Worm (Caenorhabditis elegans): Measurements from ENCODE around the gene C13G5.2.

The C13G5.2 gene

DNA sequence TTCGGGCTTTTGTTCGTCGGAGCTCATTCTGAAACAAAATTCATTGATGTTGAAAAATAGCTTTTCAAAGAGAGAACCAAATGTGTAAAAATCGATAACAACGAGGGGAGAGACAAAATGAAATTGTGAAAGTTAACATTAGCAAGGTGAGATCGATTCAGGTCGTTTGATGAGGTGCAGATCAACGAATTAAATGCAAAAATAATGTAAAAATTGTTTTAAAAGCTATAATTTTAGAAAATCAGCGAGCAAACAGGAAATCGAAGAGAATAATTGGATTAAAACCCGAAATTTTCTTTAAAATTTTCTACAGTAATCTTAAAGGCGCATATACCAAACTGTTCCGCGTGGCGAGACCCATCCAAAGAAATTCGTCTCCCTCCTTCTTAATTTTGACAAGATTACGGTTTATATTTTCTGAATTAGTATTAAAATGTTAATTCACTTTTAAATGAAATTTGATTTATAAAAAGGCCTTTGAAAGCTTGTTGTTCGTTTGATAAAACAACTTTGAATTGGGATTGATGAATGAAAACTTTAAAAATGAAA lies at the start of gene C13G5.2:
C13G5.2 (minus strand) TSS at position 51 of the 549 bp plus-strand sequence.
- TF ChIP-seq T22C8.4 (GFP tag; IDR thresholded peaks at IDR 0.05) (peak; percentile 26; the same call in 1 of the 2 replicates), ztf-29 (GFP tag; IDR thresholded peaks at IDR 0.05) (no peak)

DNA sequence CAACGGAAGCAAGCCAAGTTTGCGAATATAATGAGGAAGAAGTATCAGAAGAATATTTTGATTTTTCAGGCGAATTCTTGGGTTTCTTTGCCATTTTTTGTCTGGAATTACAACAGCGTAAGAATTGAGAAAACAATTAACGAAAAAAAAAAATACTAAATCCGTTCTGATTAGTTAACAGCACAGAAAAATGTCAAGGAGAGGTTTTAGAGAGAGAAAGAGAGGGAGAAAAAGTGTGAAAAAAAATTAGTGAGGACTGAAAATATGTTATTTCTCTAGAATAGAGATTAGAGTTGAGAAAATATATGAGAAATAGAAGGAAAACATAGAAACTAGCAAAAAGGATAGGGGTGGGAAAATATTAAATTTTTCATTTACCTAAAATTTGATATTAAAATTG lies 49.1 kb upstream of the C13G5.2 start, which contains the start of gene dpy-19:
dpy-19 (minus strand) TSS at position 101 of the 400 bp plus-strand sequence.
- TF ChIP-seq med-1 (GFP tag; optimal IDR thresholded peaks at IDR 0.05; ENCODE audit: insufficient read depth) (no peak), flt-1 (GFP tag; IDR thresholded peaks at IDR 0.05) (no peak), ztf-23 (GFP tag; IDR thresholded peaks at IDR 0.05) (no peak), ref-1 (GFP tag; conservative IDR thresholded peaks at IDR 0.05) (no peak), cog-1 (tag; optimal IDR thresholded peaks at IDR 0.05) (no peak), tab-1 (GFP tag; IDR thresholded peaks at IDR 0.05) (no peak), ztf-29 (GFP tag; IDR thresholded peaks at IDR 0.05) (no peak), T22C8.4 (GFP tag; IDR thresholded peaks at IDR 0.05) (no peak), klf-2 (GFP tag; conservative IDR thresholded peaks at IDR 0.05) (no peak)

DNA sequence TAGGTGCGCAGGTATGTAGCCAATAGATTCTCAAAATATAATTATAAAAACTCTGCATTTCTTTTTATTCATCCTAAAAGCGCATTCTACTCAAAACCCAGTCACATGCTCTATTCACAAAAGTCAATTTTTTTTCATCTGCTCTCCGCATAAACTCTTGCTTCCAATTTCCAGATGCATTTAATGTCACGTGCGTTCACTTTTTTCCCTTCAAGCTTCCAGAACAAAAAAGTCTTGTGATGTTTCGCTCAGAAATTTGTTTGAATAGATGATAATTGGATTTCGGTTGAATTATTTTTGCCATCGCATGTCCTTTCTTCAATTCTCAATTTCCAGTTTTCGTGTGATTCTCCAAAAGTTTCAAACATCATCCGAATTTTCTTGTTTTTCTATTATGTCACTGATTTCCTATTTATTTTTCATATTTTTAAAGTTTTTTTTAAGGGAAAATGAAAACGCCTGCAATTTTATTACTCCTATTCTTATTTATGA lies 46.7 kb upstream of the C13G5.2 start, which contains the start of gene F22B7.1:
F22B7.1 (plus strand) TSS at position 442 of the 492 bp plus-strand sequence.
- TF ChIP-seq med-1 (GFP tag; optimal IDR thresholded peaks at IDR 0.05; ENCODE audit: insufficient read depth), result no peak

DNA sequence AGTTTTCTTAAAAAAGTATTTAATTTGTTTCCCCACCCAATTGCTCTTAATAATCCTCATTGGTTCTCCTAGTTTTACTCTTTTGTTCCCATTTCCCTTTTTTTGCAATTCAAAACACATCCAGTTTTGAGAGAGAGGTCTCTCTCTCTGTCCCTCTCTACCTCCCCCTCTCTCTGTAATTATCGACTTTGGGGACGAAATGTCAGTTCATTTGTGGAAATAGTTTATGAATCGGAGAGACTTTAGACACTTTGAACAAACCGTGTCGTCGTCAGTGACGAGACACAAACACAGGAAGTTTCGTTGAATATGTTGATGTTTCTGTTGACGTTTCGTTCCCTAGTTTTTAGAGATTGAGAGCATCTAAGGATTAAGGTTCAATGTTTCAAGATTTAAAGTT lies 44.9 kb upstream of the C13G5.2 start:
- TF ChIP-seq T22C8.4 (GFP tag; IDR thresholded peaks at IDR 0.05) (no peak), med-1 (GFP tag; optimal IDR thresholded peaks at IDR 0.05; ENCODE audit: insufficient read depth) (no peak), ref-1 (GFP tag; conservative IDR thresholded peaks at IDR 0.05) (no peak)

DNA sequence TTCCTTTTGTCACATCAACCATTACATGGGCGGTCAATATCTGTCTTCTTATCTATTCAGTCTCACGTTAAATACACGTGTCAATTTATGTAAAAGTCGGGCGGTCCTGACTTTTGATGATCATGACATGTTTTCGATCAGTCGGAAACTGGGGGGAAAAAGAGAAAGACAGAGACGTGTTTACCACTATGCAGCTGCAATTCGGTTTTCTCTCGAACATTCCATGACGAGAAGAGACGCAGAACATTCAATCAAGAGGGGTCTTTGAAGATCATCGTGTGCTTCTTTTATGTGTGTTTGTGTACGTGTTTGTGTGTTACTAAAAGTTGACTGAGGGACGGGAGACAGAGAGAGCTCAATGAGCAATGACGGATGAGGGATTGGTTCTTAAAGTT lies 40.1 kb upstream of the C13G5.2 start:
- TF ChIP-seq ztf-23 (GFP tag; IDR thresholded peaks at IDR 0.05) (no peak), klf-2 (GFP tag; conservative IDR thresholded peaks at IDR 0.05) (no peak)

DNA sequence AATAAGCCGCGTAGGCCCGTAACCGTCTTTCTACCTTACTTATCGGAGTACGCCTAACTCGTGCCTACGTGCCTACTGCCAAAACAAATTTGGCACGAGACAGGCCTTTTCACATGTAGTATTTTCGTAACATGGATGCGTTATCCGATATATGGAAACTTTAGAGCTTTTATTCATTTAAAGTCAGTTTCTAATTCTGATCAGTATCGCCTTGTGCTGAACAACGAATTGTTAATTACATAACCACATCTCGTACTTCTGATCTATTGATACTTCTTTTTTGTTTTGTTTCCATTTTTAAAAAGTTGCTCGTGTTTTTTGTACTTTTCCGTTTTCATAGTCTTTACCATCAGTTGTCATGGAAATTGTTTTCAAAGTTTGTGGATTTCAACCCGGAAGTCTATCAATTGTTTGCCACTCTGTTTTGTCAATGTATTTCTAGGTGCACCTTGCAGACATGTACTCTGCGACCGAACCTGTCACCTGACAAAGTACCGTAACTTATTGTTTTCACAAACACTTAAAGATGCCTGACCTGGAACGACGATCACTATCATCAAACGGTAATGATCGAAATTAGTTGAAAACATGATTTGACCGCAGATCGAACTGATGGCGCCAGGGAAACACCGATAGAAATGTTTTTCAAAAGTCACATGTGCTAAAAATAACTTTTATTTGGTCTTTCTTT lies 39.6 kb upstream of the C13G5.2 start:
- TF ChIP-seq med-1 (GFP tag; optimal IDR thresholded peaks at IDR 0.05; ENCODE audit: insufficient read depth) (no peak), ztf-23 (GFP tag; IDR thresholded peaks at IDR 0.05) (no peak), T22C8.4 (GFP tag; IDR thresholded peaks at IDR 0.05) (no peak), ref-1 (GFP tag; conservative IDR thresholded peaks at IDR 0.05) (no peak), flt-1 (GFP tag; IDR thresholded peaks at IDR 0.05) (no peak), tab-1 (GFP tag; IDR thresholded peaks at IDR 0.05) (no peak), ztf-29 (GFP tag; IDR thresholded peaks at IDR 0.05) (no peak), klf-2 (GFP tag; conservative IDR thresholded peaks at IDR 0.05) (no peak), cog-1 (tag; optimal IDR thresholded peaks at IDR 0.05) (no peak)

DNA sequence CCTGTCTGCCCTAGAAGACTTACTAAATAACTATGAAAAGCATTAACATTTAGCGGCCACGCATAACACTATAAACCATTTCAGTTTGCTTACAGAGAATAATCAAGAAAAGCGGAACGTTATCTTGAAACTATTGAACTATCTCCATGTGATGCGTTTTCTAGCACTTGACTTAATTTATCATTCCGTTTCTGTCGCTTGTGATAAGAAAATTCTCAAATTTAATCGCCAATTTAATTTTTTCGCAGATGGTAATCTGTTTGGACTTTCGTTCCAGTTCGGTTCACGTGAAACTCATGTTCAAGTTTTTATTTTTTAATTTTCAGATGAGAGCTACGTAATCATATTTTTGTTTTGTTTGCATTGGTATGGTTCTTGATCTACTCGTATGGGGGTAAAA lies 38.7 kb upstream of the C13G5.2 start:
- no peak for TF ChIP-seq flt-1 (GFP tag; IDR thresholded peaks at IDR 0.05)
- TF ChIP-seq cog-1 (tag; optimal IDR thresholded peaks at IDR 0.05), result no peak
- no peak for TF ChIP-seq tab-1 (GFP tag; IDR thresholded peaks at IDR 0.05)
- TF ChIP-seq ztf-23 (GFP tag; IDR thresholded peaks at IDR 0.05), result no peak
- TF ChIP-seq klf-2 (GFP tag; conservative IDR thresholded peaks at IDR 0.05), result no peak
- TF ChIP-seq T22C8.4 (GFP tag; IDR thresholded peaks at IDR 0.05), result no peak
- no peak for TF ChIP-seq ref-1 (GFP tag; conservative IDR thresholded peaks at IDR 0.05)
- no peak for TF ChIP-seq med-1 (GFP tag; optimal IDR thresholded peaks at IDR 0.05; ENCODE audit: insufficient read depth)
- no peak for TF ChIP-seq ztf-29 (GFP tag; IDR thresholded peaks at IDR 0.05)

DNA sequence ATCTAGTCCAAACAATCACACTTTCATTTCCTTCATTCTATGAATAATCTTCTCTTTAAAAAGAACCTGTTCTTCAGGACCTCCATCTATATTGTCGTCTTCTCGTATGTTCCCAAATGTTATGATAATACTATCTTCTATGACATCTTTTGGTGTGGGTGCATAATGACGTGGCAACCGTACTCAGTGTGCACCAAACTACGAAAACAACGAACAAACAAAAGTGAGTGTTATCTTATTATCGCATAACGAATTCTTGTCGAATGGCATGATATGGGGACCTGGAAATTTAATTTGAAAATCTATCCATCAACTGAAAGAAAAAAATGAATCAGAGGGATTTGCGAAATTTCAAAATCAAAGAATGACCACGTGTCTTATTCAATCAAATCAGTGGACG lies 37.8 kb upstream of the C13G5.2 start:
- TF ChIP-seq T22C8.4 (GFP tag; IDR thresholded peaks at IDR 0.05) (no peak), med-1 (GFP tag; optimal IDR thresholded peaks at IDR 0.05; ENCODE audit: insufficient read depth) (no peak), flt-1 (GFP tag; IDR thresholded peaks at IDR 0.05) (no peak), cog-1 (tag; optimal IDR thresholded peaks at IDR 0.05) (no peak), ztf-29 (GFP tag; IDR thresholded peaks at IDR 0.05) (no peak), ref-1 (GFP tag; conservative IDR thresholded peaks at IDR 0.05) (no peak), ztf-23 (GFP tag; IDR thresholded peaks at IDR 0.05) (no peak)

DNA sequence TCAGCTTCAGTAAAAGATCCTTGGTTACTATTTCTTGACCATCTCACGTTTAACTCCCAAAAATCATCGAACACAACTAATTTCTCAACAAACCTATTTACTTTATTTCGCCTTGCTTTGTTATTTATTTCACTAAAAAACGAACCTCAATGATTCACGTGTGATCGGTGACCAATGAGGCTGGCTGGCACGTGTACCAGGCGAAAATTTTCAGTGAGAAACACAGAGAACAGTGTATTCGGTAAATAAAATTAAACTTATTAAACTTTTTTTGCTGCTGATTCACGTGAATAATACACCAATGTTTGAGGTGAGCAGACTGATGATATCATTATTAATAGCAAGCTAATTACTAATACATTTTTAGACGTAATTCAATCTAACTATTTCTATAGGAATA lies 37.1 kb upstream of the C13G5.2 start:
- no peak for TF ChIP-seq flt-1 (GFP tag; IDR thresholded peaks at IDR 0.05)

DNA sequence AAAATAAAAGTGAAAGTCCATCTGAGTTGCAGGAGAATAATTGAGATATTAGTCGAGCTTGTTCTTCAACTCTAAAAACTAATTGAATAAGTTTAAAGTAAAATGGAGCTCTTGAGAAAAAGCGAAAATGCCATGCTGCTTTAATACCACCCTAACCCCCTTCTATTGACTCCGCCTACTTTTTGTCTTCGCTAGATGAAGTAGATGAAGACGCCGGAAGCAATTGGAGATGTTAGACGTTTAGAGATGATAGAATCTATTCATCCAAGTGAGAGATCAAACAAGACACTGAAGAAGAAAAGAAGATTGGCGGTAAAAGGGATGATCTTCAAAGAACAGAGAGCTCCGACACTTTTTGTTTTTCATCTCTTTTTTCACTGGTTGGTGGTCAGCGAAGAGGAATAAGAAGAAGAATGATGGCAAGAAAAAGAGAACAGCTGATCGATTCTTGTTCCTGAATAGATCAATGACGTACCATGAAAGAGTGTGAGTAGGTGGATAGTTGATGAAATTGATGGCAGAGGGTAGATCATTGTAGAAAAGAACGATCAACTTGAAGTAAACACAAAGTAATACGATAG lies 36.2 kb upstream of the C13G5.2 start:
- TF ChIP-seq T22C8.4 (GFP tag; IDR thresholded peaks at IDR 0.05) (no peak), ztf-29 (GFP tag; IDR thresholded peaks at IDR 0.05) (no peak), klf-2 (GFP tag; conservative IDR thresholded peaks at IDR 0.05) (no peak), cog-1 (tag; optimal IDR thresholded peaks at IDR 0.05) (no peak), ref-1 (GFP tag; conservative IDR thresholded peaks at IDR 0.05) (no peak), med-1 (GFP tag; optimal IDR thresholded peaks at IDR 0.05; ENCODE audit: insufficient read depth) (no peak), flt-1 (GFP tag; IDR thresholded peaks at IDR 0.05) (no peak), tab-1 (GFP tag; IDR thresholded peaks at IDR 0.05) (no peak), ztf-23 (GFP tag; IDR thresholded peaks at IDR 0.05) (no peak)
